Fruit fly (Drosophila melanogaster): ENCODE measurements around the gene Atg13.

Gene Atg13

dm6 chr3R:8317709-8318335 lies 31.8 kb upstream of the Atg13 start:
- TF ChIP-seq CG17801 (GFP tag; optimal IDR thresholded peaks at IDR 0.05; ENCODE audit: partially characterized antibody) = no peak

dm6 chr3R:8321447-8321846 lies 28.2 kb upstream of the Atg13 start, which contains the start of gene Or85a:
Or85a (plus strand) TSS chr3R:8321747.
- TF ChIP-seq CG17801 (GFP tag; optimal IDR thresholded peaks at IDR 0.05; ENCODE audit: partially characterized antibody) = no peak

dm6 chr3R:8324016-8324415 lies 25.6 kb upstream of the Atg13 start, which contains the start of gene CG7443:
CG7443 (plus strand) TSS chr3R:8324316.
- no peak for TF ChIP-seq CG17801 (GFP tag; optimal IDR thresholded peaks at IDR 0.05; ENCODE audit: partially characterized antibody)

- TF ChIP-seq CG17801 (GFP tag; optimal IDR thresholded peaks at IDR 0.05; ENCODE audit: partially characterized antibody) = no peak
Measured at dm6 chr3R:8326884-8327283, 22.7 kb upstream of the Atg13 start.

- no peak for TF ChIP-seq CG17801 (GFP tag; optimal IDR thresholded peaks at IDR 0.05; ENCODE audit: partially characterized antibody)
Measured at dm6 chr3R:8327967-8328789, 21.4 kb upstream of the Atg13 start.

- no peak for TF ChIP-seq CG17801 (GFP tag; optimal IDR thresholded peaks at IDR 0.05; ENCODE audit: partially characterized antibody)
Measured at dm6 chr3R:8329628-8330027, 20.0 kb upstream of the Atg13 start.

- TF ChIP-seq CG17801 (GFP tag; optimal IDR thresholded peaks at IDR 0.05; ENCODE audit: partially characterized antibody) = no peak
Measured at dm6 chr3R:8333768-8334470, 15.7 kb upstream of the Atg13 start, which contains the start of gene Poxm. Poxm (minus strand) TSS chr3R:8333792.

- TF ChIP-seq CG17801 (GFP tag; optimal IDR thresholded peaks at IDR 0.05; ENCODE audit: partially characterized antibody) = no peak
Measured at dm6 chr3R:8334471-8334783, 15.2 kb upstream of the Atg13 start.

dm6 chr3R:8334982-8335381 lies 14.6 kb upstream of the Atg13 start:
- no peak for TF ChIP-seq CG17801 (GFP tag; optimal IDR thresholded peaks at IDR 0.05; ENCODE audit: partially characterized antibody)

dm6 chr3R:8336012-8336567 lies 13.5 kb upstream of the Atg13 start:
- no peak for TF ChIP-seq CG17801 (GFP tag; optimal IDR thresholded peaks at IDR 0.05; ENCODE audit: partially characterized antibody)

dm6 chr3R:8340675-8341275 lies 8.8 kb upstream of the Atg13 start, which contains the start of the genes COX7A and Arl2:
COX7A (minus strand) TSS chr3R:8341043.
Arl2 (plus strand) TSS chr3R:8341100.
- peak; percentile 35 for TF ChIP-seq CG17801 (GFP tag; optimal IDR thresholded peaks at IDR 0.05; ENCODE audit: partially characterized antibody)

dm6 chr3R:8343251-8343744 lies 6.3 kb upstream of the Atg13 start, which contains the start of the genes PNKP and COX7AL:
PNKP (minus strand) TSS chr3R:8343516.
COX7AL (plus strand) TSS chr3R:8343669.
- no peak for TF ChIP-seq CG17801 (GFP tag; optimal IDR thresholded peaks at IDR 0.05; ENCODE audit: partially characterized antibody)

dm6 chr3R:8344174-8344573 lies 5.4 kb upstream of the Atg13 start, which contains the start of gene DppIII:
DppIII (plus strand) TSS chr3R:8344400.
- no peak for TF ChIP-seq CG17801 (GFP tag; optimal IDR thresholded peaks at IDR 0.05; ENCODE audit: partially characterized antibody)

dm6 chr3R:8347279-8347678 lies 2.3 kb upstream of the Atg13 start, which contains the start of gene CG7352:
CG7352 (plus strand) TSS chr3R:8347579.
- no peak for TF ChIP-seq CG17801 (GFP tag; optimal IDR thresholded peaks at IDR 0.05; ENCODE audit: partially characterized antibody)
